Worm (Caenorhabditis elegans): Measurements from ENCODE around the gene C45G9.4.

C45G9.4 gene

DNA sequence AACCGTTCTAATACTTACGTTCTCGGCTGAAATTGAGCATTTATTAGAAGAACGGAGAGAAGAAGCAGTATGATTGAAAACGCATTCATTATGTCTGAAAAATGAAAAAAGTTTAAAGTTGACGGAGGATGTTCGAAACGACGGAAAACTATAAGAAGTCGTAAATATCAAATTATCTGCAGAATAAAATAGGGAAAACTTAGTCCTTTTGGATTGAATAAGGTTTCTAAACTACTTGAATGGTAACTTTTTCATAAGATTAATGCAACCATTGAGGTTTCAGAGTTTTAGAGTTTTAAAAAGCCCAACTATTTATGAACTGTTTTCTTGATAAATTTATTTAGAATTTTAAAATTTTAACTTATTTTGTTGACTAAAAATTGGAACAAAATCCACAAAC, 9.0 kb downstream of the C45G9.4 start, which contains the start of gene C45G9.12:
Gene C45G9.12 (minus strand): TSS at position 101 of the 400 bp plus-strand sequence.
- TF ChIP-seq ceh-43 (GFP tag; optimal IDR thresholded peaks at IDR 0.05) (no peak), ceh-83 (GFP tag; optimal IDR thresholded peaks at IDR 0.05) (no peak), M03D4.4 (tag; optimal IDR thresholded peaks at IDR 0.05) (no peak), tbx-8 (GFP tag; optimal IDR thresholded peaks at IDR 0.05) (no peak), elt-1 (tag; optimal IDR thresholded peaks at IDR 0.05; ENCODE audit: borderline replicate concordance, insufficient read depth) (no peak), ztf-11 (tag; optimal IDR thresholded peaks at IDR 0.05) (no peak), zip-8 (tag; optimal IDR thresholded peaks at IDR 0.05) (no peak), nhr-28 (tag; optimal IDR thresholded peaks at IDR 0.05) (no peak), ceh-39 (tag; optimal IDR thresholded peaks at IDR 0.05) (no peak), flh-1 (GFP tag; optimal IDR thresholded peaks at IDR 0.05) (no peak)

ce11 chrIII:5074398-5074797, 11.9 kb downstream of the C45G9.4 start, which contains the start of gene ttbk-6:
Gene ttbk-6, plus strand, starts transcription at chrIII:5074698.
- no peak for TF ChIP-seq elt-3 (tag; optimal IDR thresholded peaks at IDR 0.05)
- no peak for TF ChIP-seq ces-1 (GFP tag; optimal IDR thresholded peaks at IDR 0.05)

DNA sequence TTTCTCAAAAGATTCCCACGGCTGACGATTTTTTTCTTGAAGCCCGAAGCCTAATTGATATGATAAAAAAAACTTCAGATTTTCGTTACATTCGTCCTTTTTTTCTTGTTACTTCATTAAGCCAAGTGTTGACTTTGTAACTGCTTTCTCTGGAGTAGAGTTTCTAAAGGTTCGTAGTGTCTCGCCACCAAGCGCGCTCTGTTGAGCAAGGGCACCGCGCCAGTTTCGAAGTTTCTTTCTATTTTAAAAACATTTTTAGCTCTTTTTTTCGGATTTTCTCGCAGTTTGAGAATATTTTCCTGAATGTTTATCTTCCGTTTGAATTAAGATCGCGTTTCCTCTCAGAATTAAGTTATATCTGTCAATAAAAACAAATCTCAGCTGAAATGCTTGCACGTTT, 14.1 kb downstream of the C45G9.4 start:
- TF ChIP-seq M03D4.4 (tag; optimal IDR thresholded peaks at IDR 0.05) (no peak), pha-4 (tag; optimal IDR thresholded peaks at IDR 0.05) (no peak), ceh-39 (tag; optimal IDR thresholded peaks at IDR 0.05) (no peak), nhr-12 (tag; optimal IDR thresholded peaks at IDR 0.05) (no peak), elt-3 (tag; optimal IDR thresholded peaks at IDR 0.05) (no peak), sptf-1 (tag; optimal IDR thresholded peaks at IDR 0.05) (no peak), drap-1 (GFP tag; optimal IDR thresholded peaks at IDR 0.05) (no peak), ham-2 (GFP tag; optimal IDR thresholded peaks at IDR 0.05) (no peak), nhr-76 (tag; optimal IDR thresholded peaks at IDR 0.05) (no peak), nhr-28 (tag; optimal IDR thresholded peaks at IDR 0.05) (no peak), unc-120 (tag; optimal IDR thresholded peaks at IDR 0.05; ENCODE audit: poor library complexity, severe bottlenecking) (no peak), cnd-1 (tag; optimal IDR thresholded peaks at IDR 0.05) (no peak), mab-5 (tag; optimal IDR thresholded peaks at IDR 0.05) (no peak)

DNA sequence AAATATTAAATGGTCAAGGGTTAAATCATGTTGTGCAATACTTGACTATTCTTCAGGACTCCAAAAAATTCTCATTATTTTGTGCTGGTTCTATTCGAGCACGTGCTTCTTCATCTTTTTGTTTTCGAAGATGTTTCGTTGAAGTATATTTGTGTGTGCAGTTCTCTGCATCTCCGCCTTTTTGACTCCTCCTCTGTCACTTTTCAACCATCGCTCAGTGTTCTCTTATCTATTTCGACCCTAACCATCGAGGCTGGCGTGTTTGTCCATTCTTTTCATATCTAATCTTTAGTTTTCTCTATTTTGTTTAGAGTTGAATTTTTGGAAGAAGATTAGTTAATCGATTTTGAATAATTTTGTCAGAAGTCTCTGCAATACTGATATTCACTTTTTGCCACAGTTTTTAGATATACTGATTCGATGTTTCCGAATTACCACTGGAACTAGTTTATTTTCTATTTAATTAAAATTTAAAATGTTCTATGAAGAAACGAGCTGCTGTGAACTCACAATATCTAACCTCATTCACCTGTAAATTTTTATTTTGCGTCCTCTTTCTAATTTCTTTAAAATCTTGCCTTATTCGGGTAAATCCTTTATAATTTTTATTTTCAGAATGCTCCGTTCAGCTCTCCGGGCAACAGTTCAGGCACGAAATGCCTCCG, 14.8 kb downstream of the C45G9.4 start, which contains the start of gene alh-1:
Gene alh-1 (plus strand): TSS at position 615 of the 665 bp plus-strand sequence.
- no peak for TF ChIP-seq elt-1 (tag; optimal IDR thresholded peaks at IDR 0.05; ENCODE audit: borderline replicate concordance, insufficient read depth)
- TF ChIP-seq nhr-237 (tag; optimal IDR thresholded peaks at IDR 0.05), result no peak
- TF ChIP-seq hlh-1 (tag; optimal IDR thresholded peaks at IDR 0.05), result no peak
- no peak for TF ChIP-seq zip-8 (tag; optimal IDR thresholded peaks at IDR 0.05)
- no peak for TF ChIP-seq ceh-83 (GFP tag; optimal IDR thresholded peaks at IDR 0.05)
- TF ChIP-seq unc-120 (tag; optimal IDR thresholded peaks at IDR 0.05; ENCODE audit: poor library complexity, severe bottlenecking), result no peak
- no peak for TF ChIP-seq mep-1 (tag; optimal IDR thresholded peaks at IDR 0.05)
- no peak for TF ChIP-seq elt-3 (tag; optimal IDR thresholded peaks at IDR 0.05)
- TF ChIP-seq unc-39 (tag; optimal IDR thresholded peaks at IDR 0.05), result no peak
- TF ChIP-seq mls-2 (tag; optimal IDR thresholded peaks at IDR 0.05), result no peak

- TF ChIP-seq lin-13 (tag; optimal IDR thresholded peaks at IDR 0.05), result no peak
- no peak for TF ChIP-seq zip-8 (tag; optimal IDR thresholded peaks at IDR 0.05)
These were observed 15.6 kb downstream of the C45G9.4 start for ce11 chrIII:5078062-5078461.

DNA sequence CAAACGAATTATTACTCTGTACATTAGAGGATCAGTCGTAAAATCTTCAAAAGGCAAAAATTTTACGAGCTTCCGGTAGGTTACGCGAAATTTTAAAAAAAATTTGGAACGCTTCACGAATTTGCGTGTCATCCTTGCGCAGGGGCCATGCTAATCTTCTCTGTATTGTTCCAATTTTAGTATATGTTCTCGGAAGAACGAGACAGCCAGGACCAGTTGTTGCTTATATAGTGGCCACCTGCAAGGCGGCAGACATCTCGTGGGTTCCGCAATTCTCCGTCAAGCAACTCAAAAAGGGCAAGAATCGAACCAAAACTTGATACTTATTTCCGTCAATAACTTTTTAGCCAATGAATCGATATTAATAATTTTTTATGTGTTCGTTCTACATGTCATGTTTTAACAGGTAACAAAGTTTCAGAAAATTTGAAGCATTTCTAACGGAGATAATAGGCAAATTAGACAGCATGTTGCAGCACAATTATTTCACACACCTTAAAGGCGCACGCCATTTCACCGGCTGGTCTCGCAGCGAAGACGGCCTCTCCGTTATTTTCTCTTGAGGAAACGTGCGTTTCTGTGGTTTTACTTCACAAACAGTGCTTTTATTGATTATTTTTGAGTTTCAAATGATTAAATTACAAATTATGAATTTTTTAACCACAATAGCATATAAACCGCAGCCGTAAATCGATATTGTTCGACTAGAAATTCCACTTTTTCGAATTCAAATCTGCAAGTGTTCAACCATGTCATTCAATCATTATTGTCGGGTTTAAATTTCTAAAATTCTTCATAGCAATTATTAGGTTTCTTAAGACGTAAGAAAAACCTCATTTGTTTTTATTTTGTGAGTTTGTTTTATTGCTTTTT, 18.4 kb downstream of the C45G9.4 start:
- TF ChIP-seq sptf-1 (tag; optimal IDR thresholded peaks at IDR 0.05), result peak; percentile 78
- TF ChIP-seq ham-2 (GFP tag; optimal IDR thresholded peaks at IDR 0.05), result peak; percentile 56
- TF ChIP-seq ces-1 (GFP tag; optimal IDR thresholded peaks at IDR 0.05), result peak; percentile 58
- peak; percentile 82 for TF ChIP-seq cnd-1 (tag; optimal IDR thresholded peaks at IDR 0.05)
- TF ChIP-seq hlh-1 (tag; optimal IDR thresholded peaks at IDR 0.05), result peak; percentile 46
- peak; percentile 60 for TF ChIP-seq bed-3 (GFP tag; optimal IDR thresholded peaks at IDR 0.05)
- TF ChIP-seq unc-39 (tag; optimal IDR thresholded peaks at IDR 0.05), result no peak
- TF ChIP-seq mab-5 (tag; optimal IDR thresholded peaks at IDR 0.05), result no peak
- TF ChIP-seq sem-2 (GFP tag; optimal IDR thresholded peaks at IDR 0.05), result peak; percentile 66
- no peak for TF ChIP-seq nhr-2 (tag; optimal IDR thresholded peaks at IDR 0.05)
- peak; percentile 23 for TF ChIP-seq elt-1 (tag; optimal IDR thresholded peaks at IDR 0.05; ENCODE audit: borderline replicate concordance, insufficient read depth)
- TF ChIP-seq snpc-4 (tag; optimal IDR thresholded peaks at IDR 0.05), result no peak
- TF ChIP-seq mls-2 (tag; optimal IDR thresholded peaks at IDR 0.05), result peak; percentile 77
- no peak for TF ChIP-seq flh-1 (GFP tag; optimal IDR thresholded peaks at IDR 0.05)
- TF ChIP-seq unc-62 (GFP tag; optimal IDR thresholded peaks at IDR 0.05), result peak; percentile 4
- peak; percentile 61 for TF ChIP-seq unc-120 (tag; optimal IDR thresholded peaks at IDR 0.05; ENCODE audit: poor library complexity, severe bottlenecking)
- no peak for TF ChIP-seq elt-3 (tag; optimal IDR thresholded peaks at IDR 0.05)
- peak; percentile 1 for TF ChIP-seq nhr-237 (tag; optimal IDR thresholded peaks at IDR 0.05)
- TF ChIP-seq blmp-1 (tag; optimal IDR thresholded peaks at IDR 0.05), result no peak
- no peak for TF ChIP-seq zip-8 (tag; optimal IDR thresholded peaks at IDR 0.05)
- peak; percentile 53 for TF ChIP-seq ceh-43 (GFP tag; optimal IDR thresholded peaks at IDR 0.05)
- TF ChIP-seq lin-32 (GFP tag; optimal IDR thresholded peaks at IDR 0.05), result peak; percentile 61
- peak; percentile 71 for TF ChIP-seq mep-1 (tag; optimal IDR thresholded peaks at IDR 0.05)
- peak; percentile 79 for TF ChIP-seq M03D4.4 (tag; optimal IDR thresholded peaks at IDR 0.05)
- no peak for TF ChIP-seq nhr-12 (tag; optimal IDR thresholded peaks at IDR 0.05)

Data from whole organism, mixed stage, embryonic.